Worm (Caenorhabditis elegans): ENCODE results near the gene C23G10.10.

DNA sequence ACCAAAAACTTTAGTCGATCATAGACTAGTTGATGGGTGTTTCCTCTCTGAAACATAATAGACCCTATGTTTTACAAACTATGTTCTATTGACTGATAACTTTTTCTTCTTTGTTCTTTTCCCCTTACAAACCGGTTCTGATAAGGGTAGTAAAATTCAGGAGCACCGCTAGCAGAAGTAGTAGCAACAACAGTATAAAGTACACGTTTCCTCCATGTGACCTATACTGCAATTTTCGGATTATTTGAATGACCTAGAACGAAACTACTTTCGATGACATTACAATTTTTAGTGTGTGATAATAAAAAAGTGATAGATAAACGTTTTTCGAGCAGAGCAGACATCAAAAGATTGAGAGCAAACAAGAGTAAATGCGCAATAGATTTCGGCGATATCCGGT, 33.5 kb downstream of the C23G10.10 start:
- TF ChIP-seq him-1 (tag; optimal IDR thresholded peaks at IDR 0.05) (no peak), W03F9.2 (tag; optimal IDR thresholded peaks at IDR 0.05) (no peak), dao-5 (tag; optimal IDR thresholded peaks at IDR 0.05) (no peak)

Measured in whole organism, L4/young adult.